Worm (Caenorhabditis elegans): ENCODE results near the gene Y39B6A.34.

ce11 chrV:19026163-19026562, 25.3 kb downstream of the Y39B6A.34 start, which contains the start of gene Y39B6A.25:
- TF ChIP-seq ztf-23 (GFP tag; IDR thresholded peaks at IDR 0.05) (no peak), ztf-29 (GFP tag; IDR thresholded peaks at IDR 0.05) (no peak)
